Fruit fly (Drosophila melanogaster): ENCODE measurements around the gene CG7168.

The CG7168 gene

DNA sequence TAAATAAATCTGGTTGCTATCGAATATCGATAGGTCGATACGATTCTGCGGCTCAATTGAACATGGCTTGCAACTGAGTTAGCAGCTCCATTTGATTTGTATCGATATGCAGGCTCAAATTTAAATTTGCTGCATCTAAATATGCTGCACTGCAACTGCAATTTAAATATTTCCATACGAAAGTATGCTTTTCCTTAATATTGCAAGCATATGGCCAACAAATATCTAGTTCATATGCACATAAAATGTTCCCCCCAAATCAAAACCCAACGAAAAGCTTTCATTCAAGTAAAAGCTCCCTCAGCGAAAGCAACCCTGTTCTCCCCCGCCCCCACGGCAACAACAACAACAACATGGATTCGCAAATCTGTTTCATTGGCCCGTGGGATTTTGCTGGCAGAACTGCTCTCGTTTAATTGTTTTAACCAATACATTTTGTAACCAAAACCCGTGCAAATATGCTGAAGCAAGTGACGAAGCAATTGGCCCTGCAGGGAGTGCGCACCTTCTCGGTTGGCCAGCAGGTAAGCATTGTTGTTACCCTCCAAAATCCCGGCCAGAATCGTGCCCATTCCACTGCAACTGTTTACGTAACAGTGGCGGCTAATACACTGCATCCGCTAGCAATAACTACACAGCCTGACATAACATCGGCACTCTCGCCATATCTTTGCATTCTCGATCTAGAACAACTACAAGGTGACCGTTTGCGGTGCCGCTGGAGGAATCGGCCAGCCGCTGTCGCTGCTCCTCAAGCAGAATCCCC, at the start of gene CG7168, which contains the start of gene Mdh2 (continued):
- peak; percentile 7 for TF ChIP-seq CG30403 (GFP tag; optimal IDR thresholded peaks at IDR 0.05)
- TF ChIP-seq CG15601 (tag; optimal IDR thresholded peaks at IDR 0.05), result peak; percentile 15
- TF ChIP-seq dati (GFP tag; IDR thresholded peaks at IDR 0.05), result no peak
- TF ChIP-seq ewg (GFP tag; optimal IDR thresholded peaks at IDR 0.05), result no peak
- no peak for TF ChIP-seq kni (GFP tag; optimal IDR thresholded peaks at IDR 0.05)
- TF ChIP-seq dm (GFP tag; optimal IDR thresholded peaks at IDR 0.05), result no peak
- no peak for TF ChIP-seq CG9215 (GFP tag; IDR thresholded peaks at IDR 0.05)
- no peak for TF ChIP-seq CG13624 (GFP tag; optimal IDR thresholded peaks at IDR 0.05)
- TF ChIP-seq YL-1 (GFP tag; optimal IDR thresholded peaks at IDR 0.05), result peak; percentile 0
- no peak for TF ChIP-seq z (GFP tag; IDR thresholded peaks at IDR 0.05)
- peak; percentile 2 for TF ChIP-seq HmgD (GFP tag; optimal IDR thresholded peaks at IDR 0.05)
- TF ChIP-seq ems (GFP tag; optimal IDR thresholded peaks at IDR 0.05), result no peak
- TF ChIP-seq B-H1 (GFP tag; IDR thresholded peaks at IDR 0.05), result no peak
- TF ChIP-seq inv (GFP tag; IDR thresholded peaks at IDR 0.05; ENCODE audit: partially characterized antibody), result peak; percentile 63
- TF ChIP-seq CG14050 (GFP tag; IDR thresholded peaks at IDR 0.05), result no peak
- TF ChIP-seq Dp (GFP tag; optimal IDR thresholded peaks at IDR 0.05), result peak; percentile 76
- TF ChIP-seq CG6175 (GFP tag; IDR thresholded peaks at IDR 0.05), result no peak
- TF ChIP-seq Oaz (GFP tag; IDR thresholded peaks at IDR 0.05), result no peak
- peak; percentile 19 for TF ChIP-seq CG17186 (GFP tag; optimal IDR thresholded peaks at IDR 0.05)
- TF ChIP-seq emc (GFP tag; optimal IDR thresholded peaks at IDR 0.05), result no peak
- no peak for TF ChIP-seq CG2889 (GFP tag; IDR thresholded peaks at IDR 0.05)
- TF ChIP-seq Ravus (GFP tag; IDR thresholded peaks at IDR 0.05), result no peak
- no peak for TF ChIP-seq ranshi (GFP tag; IDR thresholded peaks at IDR 0.05)
- peak; percentile 47 for TF ChIP-seq nmo (GFP tag; optimal IDR thresholded peaks at IDR 0.05)
- TF ChIP-seq HLH3B (GFP tag; IDR thresholded peaks at IDR 0.05), result no peak
- TF ChIP-seq Sox100B (GFP tag; optimal IDR thresholded peaks at IDR 0.05), result no peak
- peak; percentile 86 for TF ChIP-seq stwl (tag; optimal IDR thresholded peaks at IDR 0.05)
- TF ChIP-seq phol (tag; optimal IDR thresholded peaks at IDR 0.05), result peak; percentile 44
- TF ChIP-seq CG4617 (GFP tag; optimal IDR thresholded peaks at IDR 0.05; ENCODE audit: borderline replicate concordance), result peak; percentile 30
- TF ChIP-seq sens (GFP tag), result peak; percentile 71
- TF ChIP-seq Hmr (GFP tag; optimal IDR thresholded peaks at IDR 0.05), result peak; percentile 14
- TF ChIP-seq zfh1 (GFP tag; IDR thresholded peaks at IDR 0.05), result 0 out of 3 replicates have a peak, but pooled peaks have one; percentile 17
- TF ChIP-seq D (optimal IDR thresholded peaks at IDR 0.05), result no peak
- no peak for TF ChIP-seq D (GFP tag; optimal IDR thresholded peaks at IDR 0.05)
- no peak for TF ChIP-seq wek (GFP tag; optimal IDR thresholded peaks at IDR 0.05)
- no peak for TF ChIP-seq CG12942 (GFP tag; optimal IDR thresholded peaks at IDR 0.05)
- peak; percentile 16 for TF ChIP-seq CG10267 (tag; optimal IDR thresholded peaks at IDR 0.05)
- TF ChIP-seq CG3995 (GFP tag; optimal IDR thresholded peaks at IDR 0.05), result no peak
- no peak for TF ChIP-seq Ssrp (tag; optimal IDR thresholded peaks at IDR 0.05)
- no peak for TF ChIP-seq CG13123 (GFP tag; optimal IDR thresholded peaks at IDR 0.05)
- TF ChIP-seq CG16813 (GFP tag; IDR thresholded peaks at IDR 0.05; ENCODE audit: partially characterized antibody), result peak; percentile 81
- TF ChIP-seq CG4404 (GFP tag; IDR thresholded peaks at IDR 0.05), result no peak
- no peak for TF ChIP-seq CG15011 (GFP tag; optimal IDR thresholded peaks at IDR 0.05)
- TF ChIP-seq gt (GFP tag; IDR thresholded peaks at IDR 0.05), result no peak
- TF ChIP-seq CG34376 (GFP tag; optimal IDR thresholded peaks at IDR 0.05), result peak; percentile 12
- no peak for TF ChIP-seq CG7271 (tag; optimal IDR thresholded peaks at IDR 0.05)
- TF ChIP-seq CG7745 (tag; optimal IDR thresholded peaks at IDR 0.05), result no peak
- peak; percentile 84 for TF ChIP-seq Scr (GFP tag; IDR thresholded peaks at IDR 0.05; ENCODE audit: partially characterized antibody)
- no peak for TF ChIP-seq CG15269 (tag; optimal IDR thresholded peaks at IDR 0.05)
- peak; percentile 83 for TF ChIP-seq Sry-δ (GFP tag; optimal IDR thresholded peaks at IDR 0.05)

All from whole organism, embryonic.